Worm (Caenorhabditis elegans): Measurements from ENCODE around the gene C37E2.10.
A peak's percentile ranks its signal among the peaks of the same experiment; 100 is the strongest.

DNA sequence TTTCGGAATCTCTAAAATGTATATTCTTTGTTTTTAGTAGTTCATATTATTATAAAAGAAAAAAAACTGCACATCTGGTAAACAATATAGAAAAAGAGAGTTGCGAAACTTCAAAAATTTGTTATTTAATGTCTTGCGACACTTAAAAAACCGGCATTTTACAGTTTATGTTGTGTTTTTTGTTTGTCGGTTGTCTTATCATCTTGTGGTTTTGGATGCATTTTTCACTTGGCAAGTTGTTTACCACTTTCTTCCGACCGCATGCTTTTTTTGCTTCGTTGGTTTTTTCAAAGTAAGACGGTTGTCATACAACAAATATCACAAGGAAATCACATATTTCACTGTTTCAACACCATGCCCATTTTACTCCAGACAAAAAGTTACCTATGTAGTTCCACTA lies 33.2 kb upstream of the C37E2.10 start:
- TF ChIP-seq pqm-1 (tag; optimal IDR thresholded peaks at IDR 0.05), result no peak
- TF ChIP-seq ztf-4 (tag; optimal IDR thresholded peaks at IDR 0.05), result no peak
- TF ChIP-seq nhr-47 (tag; optimal IDR thresholded peaks at IDR 0.05), result no peak
- no peak for TF ChIP-seq lin-15B (tag; optimal IDR thresholded peaks at IDR 0.05)
- TF ChIP-seq aly-2 (tag; optimal IDR thresholded peaks at IDR 0.05), result no peak
- TF ChIP-seq fkh-8 (tag; optimal IDR thresholded peaks at IDR 0.05), result no peak
- TF ChIP-seq mdl-1 (tag; optimal IDR thresholded peaks at IDR 0.05), result peak in 1 of 2 experiments; percentile 11
- TF ChIP-seq lin-39 (tag; optimal IDR thresholded peaks at IDR 0.05), result no peak

All from whole organism, L1 larva.